Worm (Caenorhabditis elegans): Measurements from ENCODE around the gene nhr-161.

The nhr-161 gene

DNA sequence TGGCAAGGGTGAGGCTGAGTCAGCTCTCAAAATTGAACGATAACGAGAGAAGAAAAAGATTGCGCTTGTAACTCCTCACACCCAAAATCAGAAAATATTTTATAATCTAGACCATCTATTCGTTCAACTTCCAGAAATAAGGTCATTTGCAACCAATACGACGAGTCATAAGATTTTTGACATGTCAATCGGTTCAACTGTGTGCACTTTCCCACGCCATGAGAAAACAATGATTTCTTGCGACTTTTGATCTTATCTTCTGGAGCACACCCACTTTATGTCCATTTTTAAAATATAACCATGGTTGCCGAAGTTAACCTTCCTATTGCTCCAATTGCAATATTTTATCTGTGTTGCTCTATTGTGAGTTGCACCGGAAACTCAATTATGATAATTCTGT is 34.3 kb upstream of the nhr-161 start, which contains the start of gene srsx-32:
TSS of gene srsx-32 (plus strand) at position 301 of the 400 bp plus-strand sequence.
- TF ChIP-seq lin-11 (tag; optimal IDR thresholded peaks at IDR 0.05) (no peak), unc-42 (tag; optimal IDR thresholded peaks at IDR 0.05) (no peak), che-1 (tag; optimal IDR thresholded peaks at IDR 0.05) (no peak), ref-2 (tag; optimal IDR thresholded peaks at IDR 0.05) (no peak)

DNA sequence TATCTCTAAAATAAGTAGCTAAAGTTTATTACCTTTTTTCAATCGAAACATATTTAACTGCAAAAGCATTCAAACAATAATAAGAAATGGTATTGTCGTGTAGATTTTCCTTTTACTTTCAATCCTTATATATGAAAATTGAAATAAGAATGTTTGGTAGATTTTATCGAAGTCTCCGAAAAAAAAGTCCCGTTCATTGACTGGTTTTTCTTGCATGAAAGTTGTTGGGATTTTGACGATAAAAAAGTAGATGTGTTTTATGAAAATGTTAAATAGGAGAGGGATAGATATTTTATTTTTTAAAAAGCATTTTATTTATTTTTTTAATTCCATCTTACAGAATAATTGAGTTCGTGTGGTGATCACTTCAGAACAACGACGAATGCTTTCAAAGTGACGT is 33.2 kb upstream of the nhr-161 start, which contains the start of gene C33G8.13:
TSS of gene C33G8.13 (minus strand) at position 101 of the 400 bp plus-strand sequence.
- TF ChIP-seq ztf-16 (tag; optimal IDR thresholded peaks at IDR 0.05) (no peak), eyg-1 (tag; optimal IDR thresholded peaks at IDR 0.05) (no peak), ceh-45 (GFP tag; IDR thresholded peaks at IDR 0.05) (no peak), tbx-2 (tag; optimal IDR thresholded peaks at IDR 0.05) (no peak), gmeb-2 (tag; optimal IDR thresholded peaks at IDR 0.05) (no peak), fax-1 (tag; optimal IDR thresholded peaks at IDR 0.05) (no peak), F13H6.1 (tag; optimal IDR thresholded peaks at IDR 0.05) (no peak), tbx-7 (tag; optimal IDR thresholded peaks at IDR 0.05) (no peak), fkh-6 (tag; optimal IDR thresholded peaks at IDR 0.05) (no peak), ceh-2 (tag; optimal IDR thresholded peaks at IDR 0.05) (no peak), unc-86 (tag; optimal IDR thresholded peaks at IDR 0.05) (no peak), pha-4 (tag; optimal IDR thresholded peaks at IDR 0.05) (no peak), ceh-48 (tag; optimal IDR thresholded peaks at IDR 0.05) (no peak), ceh-14 (tag; optimal IDR thresholded peaks at IDR 0.05) (no peak), ref-2 (tag; optimal IDR thresholded peaks at IDR 0.05) (no peak), nfya-1 (tag; optimal IDR thresholded peaks at IDR 0.05) (no peak), ceh-19 (GFP tag; optimal IDR thresholded peaks at IDR 0.05) (no peak), syd-9 (tag; optimal IDR thresholded peaks at IDR 0.05) (no peak), zip-5 (tag; optimal IDR thresholded peaks at IDR 0.05) (no peak)

DNA sequence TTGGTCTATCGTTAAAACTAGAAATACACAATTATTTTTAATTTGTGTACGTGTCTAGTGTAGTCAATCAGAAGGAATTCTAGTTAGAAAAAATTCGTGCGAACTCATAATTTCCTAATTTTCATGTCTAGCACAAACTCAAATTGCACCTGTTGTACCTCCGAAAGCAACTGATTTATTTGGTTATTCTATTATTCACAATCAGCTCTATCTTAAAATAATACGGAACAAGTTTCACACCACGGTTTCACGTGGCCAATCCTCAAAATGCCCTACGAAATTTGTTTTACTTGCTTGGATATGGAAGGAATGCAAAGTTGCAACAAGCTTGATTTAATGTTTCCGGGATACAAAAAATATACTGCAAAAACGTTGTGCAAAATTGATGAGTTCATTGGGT is 29.9 kb upstream of the nhr-161 start, which contains the start of gene srw-127:
TSS of gene srw-127 (plus strand) at position 301 of the 400 bp plus-strand sequence.
- no peak for TF ChIP-seq hlh-30 (tag; optimal IDR thresholded peaks at IDR 0.05; ENCODE audit: insufficient read depth)
- TF ChIP-seq syd-9 (tag; optimal IDR thresholded peaks at IDR 0.05) = no peak
- TF ChIP-seq hlh-15 (tag; optimal IDR thresholded peaks at IDR 0.05) = no peak
- no peak for TF ChIP-seq ahr-1 (tag; optimal IDR thresholded peaks at IDR 0.05)
- TF ChIP-seq ceh-34 (tag; optimal IDR thresholded peaks at IDR 0.05) = no peak
- TF ChIP-seq ceh-18 (tag; optimal IDR thresholded peaks at IDR 0.05) = no peak
- TF ChIP-seq tbx-7 (tag; optimal IDR thresholded peaks at IDR 0.05) = no peak
- TF ChIP-seq gmeb-2 (tag; optimal IDR thresholded peaks at IDR 0.05) = no peak
- TF ChIP-seq sdc-2 (tag; optimal IDR thresholded peaks at IDR 0.05) = no peak
- TF ChIP-seq hlh-6 (tag; optimal IDR thresholded peaks at IDR 0.05) = no peak
- no peak for TF ChIP-seq nhr-11 (tag; optimal IDR thresholded peaks at IDR 0.05)
- no peak for TF ChIP-seq ref-2 (tag; optimal IDR thresholded peaks at IDR 0.05)
- TF ChIP-seq ama-1 (optimal IDR thresholded peaks at IDR 0.05) = no peak
- TF ChIP-seq C08G9.2 (tag; optimal IDR thresholded peaks at IDR 0.05) = no peak
- TF ChIP-seq C38D4.7 (GFP tag; optimal IDR thresholded peaks at IDR 0.05) = no peak
- TF ChIP-seq ets-4 (tag; optimal IDR thresholded peaks at IDR 0.05) = no peak

DNA sequence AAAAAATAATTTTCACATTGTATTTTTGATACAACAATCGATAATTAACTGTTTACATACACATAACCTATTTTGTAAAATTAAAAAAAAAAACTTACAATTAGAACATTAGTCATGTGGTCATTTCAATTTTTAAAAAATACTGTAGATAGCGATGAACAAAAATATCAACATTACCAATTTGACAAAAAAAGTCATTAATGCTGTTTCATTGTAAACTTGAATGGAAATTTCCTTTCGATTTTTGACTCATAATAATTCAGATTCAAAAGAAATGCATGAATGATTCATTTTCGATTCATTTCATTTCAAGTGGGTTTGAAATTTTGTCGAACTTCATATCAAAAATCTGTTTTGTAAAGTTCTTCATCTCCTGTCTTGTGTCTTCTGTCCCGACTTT is 26.7 kb upstream of the nhr-161 start, which contains the start of gene C33G8.2:
TSS of gene C33G8.2 (plus strand) at position 301 of the 400 bp plus-strand sequence.
- no peak for TF ChIP-seq elt-4 (tag; optimal IDR thresholded peaks at IDR 0.05)
- TF ChIP-seq T23F11.4 (GFP tag; optimal IDR thresholded peaks at IDR 0.05) = no peak
- no peak for TF ChIP-seq fkh-6 (tag; optimal IDR thresholded peaks at IDR 0.05)
- TF ChIP-seq ceh-2 (tag; optimal IDR thresholded peaks at IDR 0.05) = no peak
- TF ChIP-seq hlh-6 (tag; optimal IDR thresholded peaks at IDR 0.05) = no peak
- TF ChIP-seq syd-9 (tag; optimal IDR thresholded peaks at IDR 0.05) = no peak
- TF ChIP-seq sox-4 (tag; optimal IDR thresholded peaks at IDR 0.05) = no peak
- no peak for TF ChIP-seq ceh-48 (tag; optimal IDR thresholded peaks at IDR 0.05)
- no peak for TF ChIP-seq tbx-2 (tag; optimal IDR thresholded peaks at IDR 0.05)
- TF ChIP-seq ceh-14 (tag; optimal IDR thresholded peaks at IDR 0.05) = no peak
